Fruit fly (Drosophila melanogaster) whole organism, embryonic: ENCODE data around the gene CG8563.

Source experiments
- B-H1 ChIP-seq: fragments of 200-800 bp; sonication (Bioruptor generic); IDR thresholded peaks from 3 replicates; pipeline ENCODE4 v1.3.6; 2022; ENCODE audit warnings: missing biosample characterization, missing genetic modification characterization
- Bgb ChIP-seq: fragments of 200-800 bp; sonication (Bioruptor generic); IDR thresholded peaks from 2 replicates; pipeline ENCODE4 v1.3.6; 2022; ENCODE audit warnings: missing biosample characterization, missing genetic modification characterization; ENCODE audit not compliant: partially characterized antibody
- BtbVII ChIP-seq: fragments of 200-800 bp; sonication (Bioruptor generic); optimal IDR thresholded peaks from 3 replicates; lab custom pipeline; 2017; ENCODE audit warnings: missing biosample characterization, mild to moderate bottlenecking, missing genetic modification characterization
- CG10147 ChIP-seq: fragments of 200-800 bp; sonication (Bioruptor generic); optimal IDR thresholded peaks from 2 replicates; lab custom pipeline; 2019; ENCODE audit warnings: missing biosample characterization, mild to moderate bottlenecking, missing genetic modification characterization, moderate library complexity
- CG12219 ChIP-seq: fragments of 200-800 bp; sonication (Bioruptor generic); optimal IDR thresholded peaks from 3 replicates; lab custom pipeline; 2018; ENCODE audit warnings: missing biosample characterization, mild to moderate bottlenecking, missing genetic modification characterization
- CG1233 ChIP-seq: fragments of 200-800 bp; sonication (Bioruptor generic); optimal IDR thresholded peaks from 4 replicates; lab custom pipeline; 2018; ENCODE audit warnings: missing biosample characterization, mild to moderate bottlenecking, missing genetic modification characterization
- CG12769 ChIP-seq: fragments of 200-800 bp; sonication (Bioruptor generic); optimal IDR thresholded peaks from 2 replicates; lab custom pipeline; 2019; ENCODE audit warnings: missing biosample characterization, mild to moderate bottlenecking, missing genetic modification characterization, moderate library complexity
- CG14965 ChIP-seq: fragments of 200-800 bp; sonication (Bioruptor generic); optimal IDR thresholded peaks from 2 replicates; lab custom pipeline; 2016; ENCODE audit warnings: missing biosample characterization, missing genetic modification characterization, borderline replicate concordance
- CG15269 ChIP-seq: fragments of 200-800 bp; sonication (Bioruptor generic); optimal IDR thresholded peaks from 2 replicates; lab custom pipeline; 2018; ENCODE audit warnings: missing biosample characterization, mild to moderate bottlenecking, missing genetic modification characterization, moderate library complexity
- CG1529 ChIP-seq: fragments of 200-800 bp; sonication (Bioruptor generic); optimal IDR thresholded peaks from 3 replicates; lab custom pipeline; 2018; ENCODE audit warnings: missing biosample characterization, missing genetic modification characterization
- CG16815 ChIP-seq: fragments of 200-800 bp; sonication (Bioruptor generic); optimal IDR thresholded peaks from 3 replicates; lab custom pipeline; 2017; ENCODE audit warnings: missing biosample characterization, mild to moderate bottlenecking, missing genetic modification characterization
- CG17912 ChIP-seq: fragments of 200-800 bp; sonication (Bioruptor generic); optimal IDR thresholded peaks from 2 replicates; lab custom pipeline; 2018; ENCODE audit warnings: missing biosample characterization, mild to moderate bottlenecking, missing genetic modification characterization
- CG2116 ChIP-seq: fragments of 200-800 bp; sonication (Bioruptor generic); optimal IDR thresholded peaks from 3 replicates; lab custom pipeline; 2018; ENCODE audit warnings: missing biosample characterization, mild to moderate bottlenecking, missing genetic modification characterization
- CG3065 ChIP-seq: fragments of 200-800 bp; sonication (Bioruptor generic); optimal IDR thresholded peaks from 2 replicates; lab custom pipeline; 2016; ENCODE audit warnings: missing biosample characterization, missing genetic modification characterization
- CG32772 ChIP-seq: fragments of 200-800 bp; sonication (Bioruptor generic); IDR thresholded peaks from 2 replicates; pipeline ENCODE4 v1.3.6; 2022; ENCODE audit warnings: missing biosample characterization, missing genetic modification characterization
- CG33213 ChIP-seq: fragments of 200-800 bp; sonication (Bioruptor generic); optimal IDR thresholded peaks from 3 replicates; lab custom pipeline; 2016; ENCODE audit warnings: missing biosample characterization, missing genetic modification characterization
- CG4820 ChIP-seq: fragments of 200-800 bp; sonication (Bioruptor generic); optimal IDR thresholded peaks from 3 replicates; lab custom pipeline; 2016; ENCODE audit warnings: missing biosample characterization, missing genetic modification characterization
- CG5245 ChIP-seq: fragments of 200-800 bp; sonication (Bioruptor generic); optimal IDR thresholded peaks from 3 replicates; lab custom pipeline; 2016; ENCODE audit warnings: missing biosample characterization, missing genetic modification characterization
- CG6854 ChIP-seq: fragments of 200-800 bp; sonication (Bioruptor generic); optimal IDR thresholded peaks from 3 replicates; lab custom pipeline; 2017; ENCODE audit warnings: missing biosample characterization, mild to moderate bottlenecking, missing genetic modification characterization
- CG9797 ChIP-seq: fragments of 200-800 bp; sonication (Bioruptor generic); optimal IDR thresholded peaks from 3 replicates; lab custom pipeline; 2018; ENCODE audit warnings: missing biosample characterization, mild to moderate bottlenecking, missing genetic modification characterization
- CTCF ChIP-seq: fragments of 200-800 bp; sonication (Bioruptor generic); optimal IDR thresholded peaks from 2 replicates; lab custom pipeline; 2017; ENCODE audit warnings: missing biosample characterization, mild to moderate bottlenecking, missing genetic modification characterization, moderate library complexity
- Gsc ChIP-seq: fragments of 200-800 bp; sonication (Bioruptor generic); IDR thresholded peaks from 2 replicates; pipeline ENCODE4 v1.3.6; 2022; ENCODE audit warnings: missing biosample characterization, missing genetic modification characterization
- Gug ChIP-seq: fragments of 200-800 bp; sonication (Bioruptor generic); IDR thresholded peaks from 4 replicates; pipeline ENCODE4 v1.3.6; 2022; ENCODE audit warnings: missing biosample characterization, missing genetic modification characterization
- H15 ChIP-seq: fragments of 200-800 bp; sonication (Bioruptor generic); IDR thresholded peaks from 3 replicates; pipeline ENCODE4 v1.3.6; 2022; ENCODE audit warnings: missing biosample characterization, missing genetic modification characterization
- HLHmδ ChIP-seq: fragments of 200-800 bp; sonication (Bioruptor generic); optimal IDR thresholded peaks from 2 replicates; lab custom pipeline; 2018; ENCODE audit warnings: missing biosample characterization, mild to moderate bottlenecking, missing genetic modification characterization, moderate library complexity
- Hmr ChIP-seq: fragments of 200-800 bp; sonication (Bioruptor generic); optimal IDR thresholded peaks from 3 replicates; lab custom pipeline; 2017; ENCODE audit warnings: mild to moderate bottlenecking, missing biosample characterization, missing genetic modification reagents, missing genetic modification characterization
- Side ChIP-seq: fragments of 200-800 bp; sonication (Bioruptor generic); optimal IDR thresholded peaks from 2 replicates; lab custom pipeline; 2016; ENCODE audit warnings: missing biosample characterization, missing genetic modification characterization
- TFAM ChIP-seq: fragments of 200-800 bp; sonication (Bioruptor generic); optimal IDR thresholded peaks from 2 replicates; lab custom pipeline; 2017; ENCODE audit warnings: missing biosample characterization, missing genetic modification characterization, inconsistent platforms
- Usf ChIP-seq: fragments of 200-800 bp; sonication (Bioruptor generic); optimal IDR thresholded peaks from 2 replicates; lab custom pipeline; 2017; ENCODE audit warnings: missing genotype, missing biosample characterization, missing genetic modification characterization
- Vsx1 ChIP-seq: fragments of 200-800 bp; sonication (Bioruptor generic); optimal IDR thresholded peaks from 2 replicates; lab custom pipeline; 2017; ENCODE audit warnings: missing biosample characterization, mild to moderate bottlenecking, missing genetic modification characterization, missing genetic modification reagents
- cad ChIP-seq: fragments of >200 bp; optimal IDR thresholded peaks from 2 replicates; lab custom pipeline; 2017; ENCODE audit warnings: missing biosample characterization, missing genetic modification characterization
- chinmo ChIP-seq: fragments of 200-800 bp; sonication (Bioruptor generic); IDR thresholded peaks from 4 replicates; pipeline ENCODE4 v1.3.6; 2022; ENCODE audit warnings: missing biosample characterization, missing genetic modification characterization; ENCODE audit not compliant: partially characterized antibody
- crc ChIP-seq: fragments of 200-800 bp; sonication (Bioruptor generic); optimal IDR thresholded peaks from 2 replicates; lab custom pipeline; 2016; ENCODE audit warnings: missing biosample characterization, missing genetic modification characterization
- dm ChIP-seq: fragments of 200-800 bp; sonication (Bioruptor generic); optimal IDR thresholded peaks from 3 replicates; lab custom pipeline; 2016; ENCODE audit warnings: missing biosample characterization, missing genetic modification characterization
- ems ChIP-seq: fragments of 200-800 bp; sonication (Bioruptor generic); optimal IDR thresholded peaks from 3 replicates; lab custom pipeline; 2016; ENCODE audit warnings: missing biosample characterization, missing genetic modification characterization
- fd3F ChIP-seq: fragments of 200-800 bp; sonication (Bioruptor generic); optimal IDR thresholded peaks from 2 replicates; lab custom pipeline; 2018; ENCODE audit warnings: missing biosample characterization, mild to moderate bottlenecking, missing genetic modification characterization, moderate library complexity
- gsb ChIP-seq: fragments of 200-800 bp; sonication (Bioruptor generic); IDR thresholded peaks from 2 replicates; pipeline ENCODE4 v1.3.6; 2022; ENCODE audit warnings: missing biosample characterization, missing genetic modification characterization
- maf-S ChIP-seq: fragments of 200-800 bp; sonication (Bioruptor generic); optimal IDR thresholded peaks from 2 replicates; lab custom pipeline; 2016; ENCODE audit warnings: missing biosample characterization, missing genetic modification characterization
- mld ChIP-seq: fragments of 200-800 bp; sonication (Bioruptor generic); IDR thresholded peaks from 3 replicates; pipeline ENCODE4 v1.3.6; 2022; ENCODE audit warnings: missing biosample characterization, missing genetic modification characterization; ENCODE audit not compliant: partially characterized antibody
- pan ChIP-seq, 4 experiments: fragments of >200 bp in 3 of 4; fragments of 200-800 bp in 1 of 4; sonication (Bioruptor generic) in 1 of 4; optimal IDR thresholded peaks in 3 of 4; IDR thresholded peaks in 1 of 4; 2 replicates each; pipeline versions ENCODE4 v1.3.6 to Lab custom; 2017 to 2022; ENCODE audit warnings: missing biosample characterization in 2 of 4, missing genetic modification characterization in 2 of 4, mixed read lengths in 1 of 4
- peb ChIP-seq: fragments of 200-800 bp; sonication (Bioruptor generic); IDR thresholded peaks from 2 replicates; pipeline ENCODE4 v1.3.6; 2022; ENCODE audit warnings: missing biosample characterization, missing genetic modification characterization
- repo ChIP-seq: fragments of 200-800 bp; sonication (Bioruptor generic); optimal IDR thresholded peaks from 2 replicates; lab custom pipeline; 2016; ENCODE audit warnings: missing biosample characterization, missing genetic modification characterization
- salm ChIP-seq: fragments of 200-800 bp; sonication (Bioruptor generic); optimal IDR thresholded peaks from 2 replicates; lab custom pipeline; 2018; ENCODE audit warnings: missing biosample characterization, mild to moderate bottlenecking, missing genetic modification characterization
- sob ChIP-seq: fragments of 200-800 bp; sonication (Bioruptor generic); IDR thresholded peaks from 2 replicates; pipeline ENCODE4 v1.3.6; 2022; ENCODE audit warnings: missing biosample characterization, missing genetic modification characterization
- sug ChIP-seq: fragments of 200-800 bp; optimal IDR thresholded peaks from 2 replicates; lab custom pipeline; 2019; ENCODE audit warnings: missing biosample characterization, mild to moderate bottlenecking, missing genetic modification characterization, moderate library complexity
- tup ChIP-seq: fragments of 200-800 bp; sonication (Bioruptor generic); optimal IDR thresholded peaks from 2 replicates; lab custom pipeline; 2016; ENCODE audit warnings: missing biosample characterization, mild to moderate bottlenecking, missing genetic modification characterization, moderate library complexity
- tx ChIP-seq: fragments of 200-800 bp; sonication (Bioruptor generic); optimal IDR thresholded peaks from 2 replicates; lab custom pipeline; 2016; ENCODE audit warnings: missing biosample characterization, missing genetic modification characterization
- unc-4 ChIP-seq: fragments of 200-800 bp; sonication (Bioruptor generic); IDR thresholded peaks from 2 replicates; pipeline ENCODE4 v1.3.6; 2022; ENCODE audit warnings: missing biosample characterization, missing genetic modification characterization; ENCODE audit not compliant: partially characterized antibody
- vnd ChIP-seq: fragments of 200-800 bp; sonication (Bioruptor generic); IDR thresholded peaks from 3 replicates; pipeline ENCODE4 v1.3.6; 2022; ENCODE audit warnings: missing biosample characterization, missing genetic modification characterization; ENCODE audit not compliant: partially characterized antibody

The CG8563 gene

DNA sequence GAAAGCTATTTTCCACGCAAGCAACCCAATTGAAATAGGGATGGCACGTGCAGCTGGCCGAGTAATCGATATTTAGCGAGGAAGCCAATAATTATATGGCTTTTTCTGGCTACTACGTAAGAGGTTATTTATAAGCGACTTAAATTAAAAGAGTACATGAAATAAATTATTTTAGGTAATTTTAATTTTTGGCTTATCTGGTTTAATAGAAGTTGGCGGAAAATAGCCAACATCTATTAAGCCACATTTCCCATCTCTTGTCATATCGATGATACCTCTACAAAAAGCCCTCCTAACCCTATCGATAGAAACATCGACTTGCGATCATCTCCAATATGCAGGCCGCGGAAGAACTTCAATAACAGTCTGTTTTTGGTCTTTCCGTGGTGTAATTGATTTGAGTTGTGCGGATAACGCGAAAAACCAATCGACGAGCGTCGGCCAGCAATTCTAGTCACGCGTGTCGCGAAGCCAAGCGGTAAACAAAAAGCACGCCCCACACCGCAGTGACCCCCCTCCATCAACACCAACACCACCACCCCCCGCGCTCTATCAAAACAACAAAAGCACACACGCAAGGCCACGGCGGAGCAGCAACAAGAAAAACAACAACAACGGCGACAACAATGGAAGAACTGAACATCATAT is 42.4 kb upstream of the CG8563 start, which contains the start of the genes Srp19 and qm (continued):
- TF ChIP-seq CG12769, result peak; percentile 24
- TF ChIP-seq Bgb (GFP tag; lab: Robert Waterston, UW), result peak; percentile 81
- no peak for TF ChIP-seq Usf (GFP tag; lab: Kevin White, UChicago)
- TF ChIP-seq CG32772 (GFP tag; lab: Robert Waterston, UW), result peak; percentile 58
- TF ChIP-seq pan (optimal IDR thresholded peaks at IDR 0.05; lab: Kevin White, UChicago), result no peak
- peak in 1 of 2 experiments; percentile 63 for TF ChIP-seq pan (GFP tag; optimal IDR thresholded peaks at IDR 0.05 in 1 of 2, IDR thresholded peaks at IDR 0.05 in 1 of 2)
- peak; percentile 1 for TF ChIP-seq dm
- TF ChIP-seq ems (GFP tag; lab: Kevin White, UChicago), result peak; percentile 61
- no peak for TF ChIP-seq gsb (GFP tag; lab: Robert Waterston, UW)
- no peak for TF ChIP-seq TFAM (GFP tag; lab: Kevin White, UChicago)
- peak; percentile 71 for TF ChIP-seq CG2116 (GFP tag; lab: Kevin White, UChicago)
- no peak for TF ChIP-seq CG14965 (GFP tag; lab: Kevin White, UChicago)
- TF ChIP-seq CG16815 (GFP tag; lab: Kevin White, UChicago), result no peak
- TF ChIP-seq CTCF (GFP tag; lab: Kevin White, UChicago), result no peak
- peak; percentile 11; the same call in 1 of the 3 replicates for TF ChIP-seq B-H1 (GFP tag; lab: Robert Waterston, UW)
- TF ChIP-seq H15 (GFP tag; lab: Robert Waterston, UW), result no peak; the same call in 2 of the 3 replicates
- peak; percentile 59 for TF ChIP-seq sob (GFP tag; lab: Robert Waterston, UW)
- peak; percentile 59; the same call in 2 of the 3 replicates for TF ChIP-seq mld (GFP tag; lab: Robert Waterston, UW)
- peak; percentile 62 for TF ChIP-seq Hmr (GFP tag; lab: Kevin White, UChicago)
- no peak for TF ChIP-seq crc
- TF ChIP-seq Gsc (GFP tag; lab: Robert Waterston, UW), result no peak
- TF ChIP-seq CG12219 (GFP tag; lab: Kevin White, UChicago), result no peak
- no peak for TF ChIP-seq CG1529 (GFP tag; lab: Kevin White, UChicago)

DNA sequence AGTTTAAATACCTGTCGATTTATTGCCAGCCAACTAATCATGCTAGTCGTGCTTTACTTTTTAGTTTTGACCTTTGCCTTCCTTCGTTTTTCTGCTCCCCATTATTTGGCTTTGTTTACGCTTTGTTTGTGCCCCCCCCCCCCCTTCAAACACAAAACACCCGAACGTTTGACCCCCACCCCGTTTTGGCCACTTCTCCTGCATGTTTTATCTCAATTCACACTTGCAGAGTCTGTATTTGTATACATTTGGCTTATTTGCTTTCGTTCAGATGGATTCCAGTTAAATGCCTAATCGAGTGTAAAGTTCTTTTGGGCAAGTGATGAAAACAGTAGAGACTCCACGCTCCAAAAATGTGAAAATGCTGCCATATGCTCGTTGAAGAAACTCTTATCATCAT is 41.2 kb upstream of the CG8563 start:
- TF ChIP-seq BtbVII (peak; percentile 24), repo (no peak), CG9797 (no peak), cad (GFP tag; lab: Kevin White, UChicago) (no peak), CG4820 (GFP tag; lab: Kevin White, UChicago) (no peak), Vsx1 (GFP tag; lab: Kevin White, UChicago) (no peak), Side (GFP tag; lab: Kevin White, UChicago) (no peak), tup (GFP tag; lab: Kevin White, UChicago) (no peak), unc-4 (GFP tag; lab: Robert Waterston, UW) (no peak), CG10147 (no peak), CG1233 (GFP tag; lab: Kevin White, UChicago) (peak; percentile 18), sug (tag; lab: Kevin White, UChicago) (peak; percentile 13), salm (tag; lab: Kevin White, UChicago) (no peak), CG6854 (GFP tag; lab: Kevin White, UChicago) (no peak), gsb (GFP tag; lab: Robert Waterston, UW) (no peak), vnd (GFP tag; lab: Robert Waterston, UW) (no peak), CG33213 (GFP tag; lab: Kevin White, UChicago) (no peak), peb (no peak), CG15269 (tag; lab: Kevin White, UChicago) (no peak), chinmo (0 out of 4 replicates have a peak, but pooled peaks have one; percentile 33), CG17912 (GFP tag; lab: Kevin White, UChicago) (no peak), CG3065 (GFP tag; lab: Kevin White, UChicago) (no peak), HLHmδ (GFP tag; lab: Kevin White, UChicago) (no peak), maf-S (GFP tag; lab: Kevin White, UChicago) (no peak), Gug (GFP tag; lab: Robert Waterston, UW) (no peak), fd3F (no peak), CG5245 (GFP tag; lab: Kevin White, UChicago) (no peak), tx (GFP tag; lab: Kevin White, UChicago) (no peak)
